Fruit fly (Drosophila melanogaster) whole organism, embryonic: ENCODE results near the gene CG32645.

Experiments used
- Atf3 ChIP-seq: fragments of 200-800 bp; sonication (Bioruptor generic); optimal IDR thresholded peaks from 3 replicates; lab custom pipeline; 2016; ENCODE audit warnings: missing biosample characterization, missing genetic modification characterization
- CG10209 ChIP-seq: fragments of 200-800 bp; sonication (Bioruptor generic); optimal IDR thresholded peaks from 3 replicates; lab custom pipeline; 2017; ENCODE audit warnings: missing biosample characterization, mild to moderate bottlenecking, missing genetic modification characterization, missing genetic modification reagents
- CG10543 ChIP-seq: fragments of 200-800 bp; sonication (Bioruptor generic); optimal IDR thresholded peaks from 3 replicates; lab custom pipeline; 2017; ENCODE audit warnings: missing biosample characterization, mild to moderate bottlenecking, missing genetic modification characterization, moderate library complexity
- CG11504 ChIP-seq: fragments of 200-800 bp; sonication (Bioruptor generic); optimal IDR thresholded peaks from 3 replicates; lab custom pipeline; 2019; ENCODE audit warnings: missing biosample characterization, mild to moderate bottlenecking, missing genetic modification characterization, moderate library complexity
- CG12071 ChIP-seq: fragments of 200-800 bp; sonication (Bioruptor generic); optimal IDR thresholded peaks from 3 replicates; lab custom pipeline; 2018; ENCODE audit warnings: missing biosample characterization, mild to moderate bottlenecking, missing genetic modification characterization
- CG12219 ChIP-seq: fragments of 200-800 bp; sonication (Bioruptor generic); optimal IDR thresholded peaks from 3 replicates; lab custom pipeline; 2018; ENCODE audit warnings: missing biosample characterization, mild to moderate bottlenecking, missing genetic modification characterization
- CG12391 ChIP-seq: fragments of 200-800 bp; sonication (Bioruptor generic); optimal IDR thresholded peaks from 3 replicates; lab custom pipeline; 2018; ENCODE audit warnings: missing biosample characterization, mild to moderate bottlenecking, missing genetic modification characterization, moderate library complexity
- CG12659 ChIP-seq: fragments of 200-800 bp; sonication (Bioruptor generic); optimal IDR thresholded peaks from 3 replicates; lab custom pipeline; 2017; ENCODE audit warnings: mild to moderate bottlenecking, missing biosample characterization, missing genetic modification reagents, missing genetic modification characterization
- CG14014 ChIP-seq: fragments of 200-800 bp; sonication (Bioruptor generic); IDR thresholded peaks from 2 replicates; pipeline ENCODE4 v1.3.6; 2022; ENCODE audit warnings: missing biosample characterization, missing genetic modification characterization
- CG15479 ChIP-seq: fragments of 200-800 bp; sonication (Bioruptor generic); optimal IDR thresholded peaks from 3 replicates; lab custom pipeline; 2019; ENCODE audit warnings: missing biosample characterization, mild to moderate bottlenecking, missing genetic modification characterization, moderate library complexity
- CG15696 ChIP-seq: fragments of 200-800 bp; sonication (Bioruptor generic); optimal IDR thresholded peaks from 2 replicates; lab custom pipeline; 2019; ENCODE audit warnings: missing biosample characterization, mild to moderate bottlenecking, missing genetic modification characterization, moderate library complexity
- CG2712 ChIP-seq: fragments of 200-800 bp; optimal IDR thresholded peaks from 3 replicates; lab custom pipeline; 2019; ENCODE audit warnings: missing biosample characterization, mild to moderate bottlenecking, missing genetic modification characterization, moderate library complexity
- CG3838 ChIP-seq: fragments of 200-800 bp; sonication (Bioruptor generic); optimal IDR thresholded peaks from 3 replicates; lab custom pipeline; 2016; ENCODE audit warnings: missing biosample characterization, missing genetic modification characterization
- CG3995 ChIP-seq: fragments of 200-800 bp; sonication (Bioruptor generic); optimal IDR thresholded peaks from 3 replicates; lab custom pipeline; 2016; ENCODE audit warnings: missing biosample characterization, missing genetic modification characterization
- CG43689 ChIP-seq: fragments of 200-800 bp; sonication (Bioruptor generic); IDR thresholded peaks from 2 replicates; pipeline ENCODE4 v1.3.6; 2022; ENCODE audit warnings: missing biosample characterization, missing genetic modification characterization
- CG4404 ChIP-seq: fragments of 200-800 bp; sonication (Bioruptor generic); IDR thresholded peaks from 2 replicates; pipeline ENCODE4 v1.3.6; 2022; ENCODE audit warnings: missing biosample characterization, missing genetic modification characterization
- CG6175 ChIP-seq: fragments of 200-800 bp; sonication (Bioruptor generic); IDR thresholded peaks from 3 replicates; pipeline ENCODE4 v1.3.6; 2022; ENCODE audit warnings: missing biosample characterization, missing genetic modification characterization
- CG8089 ChIP-seq: fragments of 200-800 bp; sonication (Bioruptor generic); optimal IDR thresholded peaks from 3 replicates; lab custom pipeline; 2016; ENCODE audit warnings: missing biosample characterization, missing genetic modification characterization
- CrebB ChIP-seq: fragments of 200-800 bp; sonication (Bioruptor generic); optimal IDR thresholded peaks from 3 replicates; lab custom pipeline; 2018; ENCODE audit warnings: missing biosample characterization, mild to moderate bottlenecking, missing genetic modification characterization
- Dp ChIP-seq: fragments of 200-800 bp; sonication (Bioruptor generic); optimal IDR thresholded peaks from 2 replicates; lab custom pipeline; 2018; ENCODE audit warnings: missing biosample characterization, mild to moderate bottlenecking, missing genetic modification characterization, moderate library complexity
- ERR ChIP-seq: fragments of 200-800 bp; sonication (Bioruptor generic); optimal IDR thresholded peaks from 2 replicates; lab custom pipeline; 2016; ENCODE audit warnings: missing biosample characterization, missing genetic modification characterization
- HmgZ ChIP-seq: fragments of 200-800 bp; sonication (Bioruptor generic); optimal IDR thresholded peaks from 2 replicates; lab custom pipeline; 2018; ENCODE audit warnings: missing biosample characterization, mild to moderate bottlenecking, missing genetic modification characterization
- Hmr ChIP-seq: fragments of 200-800 bp; sonication (Bioruptor generic); optimal IDR thresholded peaks from 3 replicates; lab custom pipeline; 2017; ENCODE audit warnings: mild to moderate bottlenecking, missing biosample characterization, missing genetic modification reagents, missing genetic modification characterization
- MBD-R2 ChIP-seq: fragments of 200-800 bp; sonication (Bioruptor generic); IDR thresholded peaks from 2 replicates; pipeline ENCODE4 v1.3.6; 2022; ENCODE audit warnings: missing biosample characterization, missing genetic modification characterization
- Med ChIP-seq: fragments of 200-800 bp; sonication (Bioruptor generic); peaks from one replicate; lab custom pipeline; 2016; ENCODE audit warnings: missing biosample characterization, missing genetic modification characterization, mild to moderate bottlenecking, inconsistent platforms, moderate library complexity
- Myb ChIP-seq: fragments of 200-800 bp; sonication (Bioruptor generic); optimal IDR thresholded peaks from 2 replicates; lab custom pipeline; 2016; ENCODE audit warnings: missing biosample characterization, missing genetic modification characterization
- Pdp1 ChIP-seq, 2 experiments: fragments of 200-800 bp; sonication (Bioruptor generic); optimal IDR thresholded peaks; 3 replicates each; lab custom pipeline; 2016; ENCODE audit warnings: missing biosample characterization in 2 of 2, missing genetic modification characterization in 2 of 2, mild to moderate bottlenecking in 1 of 2, moderate library complexity in 1 of 2
- Six4 ChIP-seq: fragments of 200-800 bp; sonication (Bioruptor generic); optimal IDR thresholded peaks from 2 replicates; lab custom pipeline; 2016; ENCODE audit warnings: missing biosample characterization, missing genetic modification characterization
- Stat92E ChIP-seq, 3 experiments: fragments of >200 bp in 2 of 3; fragments of 200-800 bp in 1 of 3; sonication (Bioruptor generic) in 1 of 3; optimal IDR thresholded peaks; 2 replicates each; lab custom pipeline; 2017 to 2019; ENCODE audit warnings: missing biosample characterization in 3 of 3, missing genetic modification characterization in 3 of 3, mild to moderate bottlenecking in 1 of 3, moderate library complexity in 1 of 3
- ap ChIP-seq: fragments of 200-800 bp; sonication (Bioruptor generic); IDR thresholded peaks from 2 replicates; pipeline ENCODE4 v1.3.6; 2022; ENCODE audit warnings: missing biosample characterization, missing genetic modification characterization
- bbx ChIP-seq: fragments of 200-800 bp; sonication (Bioruptor generic); IDR thresholded peaks from 2 replicates; pipeline ENCODE4 v1.3.6; 2022; ENCODE audit warnings: missing biosample characterization, missing genetic modification characterization; ENCODE audit not compliant: partially characterized antibody
- btn ChIP-seq: fragments of 200-800 bp; sonication (Bioruptor generic); optimal IDR thresholded peaks from 2 replicates; lab custom pipeline; 2016; ENCODE audit warnings: missing biosample characterization, missing genetic modification characterization
- da ChIP-seq: fragments of 200-800 bp; sonication (Bioruptor generic); optimal IDR thresholded peaks from 2 replicates; lab custom pipeline; 2016; ENCODE audit warnings: missing biosample characterization, missing genetic modification characterization
- dpn ChIP-seq, 2 experiments: fragments of 200-800 bp; sonication (Bioruptor generic); optimal IDR thresholded peaks; 3 replicates each; lab custom pipeline; 2016; ENCODE audit warnings: missing biosample characterization in 2 of 2, missing genetic modification characterization in 2 of 2
- dysf ChIP-seq: fragments of 200-800 bp; sonication (Bioruptor generic); IDR thresholded peaks from 3 replicates; pipeline ENCODE4 v1.3.6; 2022; ENCODE audit warnings: missing biosample characterization, missing genetic modification characterization
- esg ChIP-seq: fragments of 200-800 bp; sonication (Bioruptor generic); conservative IDR thresholded peaks from 2 replicates; pipeline ENCODE4 v1.3.6; 2022; ENCODE audit warnings: missing biosample characterization, missing genetic modification characterization
- ewg ChIP-seq: fragments of 200-800 bp; sonication (Bioruptor generic); optimal IDR thresholded peaks from 3 replicates; lab custom pipeline; 2017; ENCODE audit warnings: mild to moderate bottlenecking, missing biosample characterization, missing genetic modification reagents, missing genetic modification characterization
- exex ChIP-seq: fragments of 200-800 bp; sonication (Bioruptor generic); optimal IDR thresholded peaks from 4 replicates; lab custom pipeline; 2018; ENCODE audit warnings: missing biosample characterization, mild to moderate bottlenecking, missing genetic modification characterization, moderate library complexity
- fd102C ChIP-seq: fragments of 200-800 bp; sonication (Bioruptor generic); optimal IDR thresholded peaks from 2 replicates; lab custom pipeline; 2018; ENCODE audit warnings: missing biosample characterization, mild to moderate bottlenecking, missing genetic modification characterization, moderate library complexity
- gt ChIP-seq: fragments of 200-800 bp; sonication (Bioruptor generic); IDR thresholded peaks from 2 replicates; pipeline ENCODE4 v1.3.6; 2022; ENCODE audit warnings: missing biosample characterization, missing genetic modification characterization
- insv ChIP-seq, 2 experiments: fragments of 200-800 bp; sonication (Bioruptor generic); optimal IDR thresholded peaks; 3 replicates each; lab custom pipeline; 2016 to 2018; ENCODE audit warnings: missing biosample characterization in 2 of 2, missing genetic modification characterization in 2 of 2
- mirr ChIP-seq: fragments of 200-800 bp; sonication (Bioruptor generic); optimal IDR thresholded peaks from 3 replicates; lab custom pipeline; 2018; ENCODE audit warnings: missing biosample characterization, mild to moderate bottlenecking, missing genetic modification characterization
- onecut ChIP-seq: fragments of 200-800 bp; sonication (Bioruptor generic); IDR thresholded peaks from 2 replicates; pipeline ENCODE4 v1.3.6; 2022; ENCODE audit warnings: missing biosample characterization, missing genetic modification characterization
- otp ChIP-seq: fragments of 200-800 bp; sonication (Bioruptor generic); IDR thresholded peaks from 3 replicates; pipeline ENCODE4, ENCODE4 v1.3.6; 2022; ENCODE audit warnings: missing biosample characterization, missing genetic modification characterization
- pho ChIP-seq: fragments of 200-800 bp; sonication (Bioruptor generic); optimal IDR thresholded peaks from 2 replicates; lab custom pipeline; 2016; ENCODE audit warnings: missing biosample characterization, missing genetic modification characterization
- sens-2 ChIP-seq: fragments of 200-800 bp; sonication (Bioruptor generic); IDR thresholded peaks from 2 replicates; pipeline ENCODE4 v1.3.6; 2022; ENCODE audit warnings: missing biosample characterization, missing genetic modification characterization
- sob ChIP-seq: fragments of 200-800 bp; sonication (Bioruptor generic); IDR thresholded peaks from 2 replicates; pipeline ENCODE4 v1.3.6; 2022; ENCODE audit warnings: missing biosample characterization, missing genetic modification characterization
- stwl ChIP-seq: fragments of 200-800 bp; sonication (Bioruptor generic); optimal IDR thresholded peaks from 3 replicates; lab custom pipeline; 2018; ENCODE audit warnings: missing biosample characterization, mild to moderate bottlenecking, missing genetic modification characterization, moderate library complexity
- tio ChIP-seq: fragments of 200-800 bp; sonication (Bioruptor generic); optimal IDR thresholded peaks from 2 replicates; lab custom pipeline; 2017; ENCODE audit warnings: missing biosample characterization, missing genetic modification characterization, inconsistent platforms
- ttk ChIP-seq: fragments of 200-800 bp; sonication (Bioruptor generic); IDR thresholded peaks from 2 replicates; pipeline ENCODE4 v2.1.2; 2022; ENCODE audit warnings: missing biosample characterization, missing genetic modification characterization
- wdn ChIP-seq: fragments of 200-800 bp; sonication (Bioruptor generic); IDR thresholded peaks from 2 replicates; pipeline ENCODE4 v1.3.6; 2022; ENCODE audit warnings: missing biosample characterization, missing genetic modification characterization

The CG32645 gene

dm6 chrX:13128750-13129152 lies 10.2 kb upstream of the CG32645 start, which contains the start of the genes CG32638, CG15717 and MFS10 (continued):
- TF ChIP-seq otp, result no peak
- peak in 1 of 2 experiments; percentile 6 for TF ChIP-seq dpn (GFP tag; optimal IDR thresholded peaks at IDR 0.05; lab: Kevin White, UChicago)
- TF ChIP-seq dysf (GFP tag; lab: Robert Waterston, UW), result no peak
- peak; percentile 33; the same call in 1 of the 2 replicates for TF ChIP-seq sob (GFP tag; lab: Robert Waterston, UW)
- peak; percentile 58 for TF ChIP-seq Myb (GFP tag; lab: Kevin White, UChicago)
- TF ChIP-seq CG6175 (GFP tag; lab: Robert Waterston, UW), result no peak
- TF ChIP-seq bbx (GFP tag; lab: Robert Waterston, UW), result 0 out of 2 replicates have a peak, but pooled peaks have one; percentile 24
- no peak for TF ChIP-seq esg (GFP tag; lab: Robert Waterston, UW)
- TF ChIP-seq CG14014 (GFP tag; lab: Robert Waterston, UW), result 0 out of 2 replicates have a peak, but pooled peaks have one; percentile 10
- peak; percentile 69 for TF ChIP-seq Hmr (GFP tag; lab: Kevin White, UChicago)
- TF ChIP-seq CG12659, result peak; percentile 86
- peak; percentile 62 for TF ChIP-seq Dp (GFP tag; lab: Kevin White, UChicago)
- TF ChIP-seq CG12071 (GFP tag; lab: Kevin White, UChicago), result peak; percentile 44
- TF ChIP-seq da (GFP tag; lab: Kevin White, UChicago), result no peak
- TF ChIP-seq CG12219 (GFP tag; lab: Kevin White, UChicago), result no peak
- TF ChIP-seq CG10209 (GFP tag; lab: Kevin White, UChicago), result no peak
- TF ChIP-seq pho (GFP tag; lab: Kevin White, UChicago), result no peak
- TF ChIP-seq Pdp1 (GFP tag; optimal IDR thresholded peaks at IDR 0.05; lab: Kevin White, UChicago), result peak in 1 of 2 experiments; percentile 43
- no peak for TF ChIP-seq CG8089 (GFP tag; lab: Kevin White, UChicago)
- TF ChIP-seq wdn (GFP tag; lab: Robert Waterston, UW), result no peak
- no peak for TF ChIP-seq ap (GFP tag; lab: Robert Waterston, UW)
- TF ChIP-seq stwl (tag; lab: Kevin White, UChicago), result peak; percentile 78
- peak; percentile 45 for TF ChIP-seq CrebB (tag; lab: Kevin White, UChicago)
- peak; percentile 28 for TF ChIP-seq mirr (GFP tag; lab: Kevin White, UChicago)
- TF ChIP-seq HmgZ (tag; lab: Kevin White, UChicago), result peak; percentile 83
- TF ChIP-seq CG10543 (GFP tag; lab: Kevin White, UChicago), result peak; percentile 52
- peak; percentile 2 for TF ChIP-seq CG3995
- no peak for TF ChIP-seq CG15696 (tag; lab: Kevin White, UChicago)
- TF ChIP-seq CG15479, result peak; percentile 73
- TF ChIP-seq ewg (GFP tag; lab: Kevin White, UChicago), result peak; percentile 43
- TF ChIP-seq Med (GFP tag; lab: Kevin White, UChicago), result peak; percentile 91
- TF ChIP-seq Six4 (GFP tag; lab: Kevin White, UChicago), result no peak
- TF ChIP-seq fd102C (GFP tag; lab: Kevin White, UChicago), result no peak
- peak; percentile 24 for TF ChIP-seq CG12391 (tag; lab: Kevin White, UChicago)
- TF ChIP-seq sens-2 (GFP tag; lab: Robert Waterston, UW), result no peak
- peak; percentile 0 for TF ChIP-seq CG3838
- TF ChIP-seq insv (GFP tag; optimal IDR thresholded peaks at IDR 0.05; lab: Kevin White, UChicago), result peak in 1 of 2 experiments; percentile 31
- no peak for TF ChIP-seq gt (GFP tag; lab: Robert Waterston, UW)
- peak; percentile 23 for TF ChIP-seq ERR (GFP tag; lab: Kevin White, UChicago)
- TF ChIP-seq Atf3 (GFP tag; lab: Kevin White, UChicago), result no peak
- TF ChIP-seq CG4404, result no peak
- no peak for TF ChIP-seq btn (GFP tag; lab: Kevin White, UChicago)
- TF ChIP-seq CG43689 (GFP tag; lab: Robert Waterston, UW), result no peak
- TF ChIP-seq ttk (GFP tag; lab: Robert Waterston, UW), result no peak
- no peak for TF ChIP-seq onecut (GFP tag; lab: Robert Waterston, UW)
- TF ChIP-seq MBD-R2 (GFP tag; lab: Robert Waterston, UW), result peak; percentile 80
- peak in 1 of 3 experiments; percentile 64 for TF ChIP-seq Stat92E (GFP tag; optimal IDR thresholded peaks at IDR 0.05; lab: Kevin White, UChicago)
- no peak for TF ChIP-seq tio (GFP tag; lab: Kevin White, UChicago)
- TF ChIP-seq CG11504, result peak; percentile 17
- peak; percentile 35 for TF ChIP-seq exex (tag; lab: Kevin White, UChicago)
- TF ChIP-seq CG2712 (tag; lab: Kevin White, UChicago), result peak; percentile 33
